Worm (Caenorhabditis elegans) whole organism, L2 larva: Measurements from ENCODE around the gene lon-2.
A peak's percentile ranks its signal among the peaks of the same experiment; 100 is the strongest.

ENCODE experiments used
- C34F6.9 ChIP-seq: fragments of 150-350 bp; optimal IDR thresholded peaks from 2 replicates; lab custom pipeline; 2014; ENCODE audit warnings: missing biosample characterization, missing genetic modification characterization
- F13H6.1 ChIP-seq: sonication (generic microtip); optimal IDR thresholded peaks from 2 replicates; lab custom pipeline; 2016; ENCODE audit warnings: missing genetic modification characterization, missing compliant biosample characterization
- R02D3.7 ChIP-seq: fragments of 150-350 bp; optimal IDR thresholded peaks from 2 replicates; lab custom pipeline; 2014; ENCODE audit warnings: missing biosample characterization, missing genetic modification characterization
- ZK546.5 ChIP-seq: sonication (generic microtip); optimal IDR thresholded peaks from 2 replicates; lab custom pipeline; 2017; ENCODE audit warnings: missing biosample characterization, missing genetic modification characterization
- alr-1 ChIP-seq: fragments of 150-350 bp; optimal IDR thresholded peaks from 2 replicates; lab custom pipeline; 2014; ENCODE audit warnings: missing biosample characterization, missing genetic modification characterization
- aly-2 ChIP-seq: fragments of 150-350 bp; optimal IDR thresholded peaks from 2 replicates; lab custom pipeline; 2014; ENCODE audit warnings: missing biosample characterization, missing genetic modification characterization
- ama-1 ChIP-seq: fragments of 150-350 bp; optimal IDR thresholded peaks from 2 replicates; lab custom pipeline; 2018; ENCODE audit warnings: inconsistent platforms
- blmp-1 ChIP-seq: sonication (generic microtip); optimal IDR thresholded peaks from 2 replicates; lab custom pipeline; 2017; ENCODE audit warnings: missing genetic modification characterization, mild to moderate bottlenecking, missing compliant biosample characterization, antibody characterized with exemption, moderate library complexity; ENCODE audit not compliant: insufficient read depth
- ceh-16 ChIP-seq: fragments of 150-350 bp; optimal IDR thresholded peaks from 2 replicates; lab custom pipeline; 2014; ENCODE audit warnings: missing biosample characterization, missing genetic modification characterization
- ceh-82 ChIP-seq: fragments of 150-350 bp; optimal IDR thresholded peaks from 2 replicates; lab custom pipeline; 2014; ENCODE audit warnings: missing biosample characterization, missing genetic modification characterization
- crh-2 ChIP-seq: sonication (generic microtip); optimal IDR thresholded peaks from 2 replicates; lab custom pipeline; 2017; ENCODE audit warnings: missing biosample characterization, missing genetic modification characterization
- dmd-4 ChIP-seq: sonication (generic microtip); optimal IDR thresholded peaks from 2 replicates; lab custom pipeline; 2017; ENCODE audit warnings: missing biosample characterization, missing genetic modification characterization
- elt-1 ChIP-seq: fragments of 150-350 bp; optimal IDR thresholded peaks from 2 replicates; lab custom pipeline; 2014; ENCODE audit warnings: missing biosample characterization, missing genetic modification characterization
- fos-1 ChIP-seq: fragments of 150-350 bp; optimal IDR thresholded peaks from 2 replicates; lab custom pipeline; 2014; ENCODE audit warnings: missing biosample characterization, missing genetic modification characterization
- lin-11 ChIP-seq: fragments of 150-350 bp; sonication (generic microtip); optimal IDR thresholded peaks from 2 replicates; lab custom pipeline; 2014; ENCODE audit warnings: missing biosample characterization, missing genetic modification characterization, inconsistent platforms, mixed read lengths
- lin-39 ChIP-seq: fragments of 150-350 bp; optimal IDR thresholded peaks from 2 replicates; lab custom pipeline; 2014; ENCODE audit warnings: missing biosample characterization, missing genetic modification reagents, missing genetic modification characterization
- mab-5 ChIP-seq: fragments of 150-350 bp; optimal IDR thresholded peaks from 2 replicates; lab custom pipeline; 2014; ENCODE audit warnings: missing biosample characterization, missing genetic modification characterization
- mdl-1 ChIP-seq, 2 experiments: fragments of 150-350 bp in 1 of 2; sonication (generic microtip) in 1 of 2; optimal IDR thresholded peaks; 2 replicates each; lab custom pipeline; 2017; ENCODE audit warnings: missing biosample characterization in 2 of 2, missing genetic modification characterization in 2 of 2
- nhr-10 ChIP-seq: sonication (generic microtip); optimal IDR thresholded peaks from 2 replicates; lab custom pipeline; 2017; ENCODE audit warnings: missing biosample characterization, missing genetic modification characterization
- nhr-11 ChIP-seq: fragments of 150-350 bp; optimal IDR thresholded peaks from 2 replicates; lab custom pipeline; 2014; ENCODE audit warnings: missing biosample characterization, missing genetic modification characterization
- nhr-12 ChIP-seq: fragments of 150-350 bp; optimal IDR thresholded peaks from 2 replicates; lab custom pipeline; 2014; ENCODE audit warnings: missing biosample characterization, missing genetic modification characterization
- nhr-129 ChIP-seq: fragments of 150-350 bp; optimal IDR thresholded peaks from 2 replicates; lab custom pipeline; 2014; ENCODE audit warnings: missing biosample characterization, missing genetic modification characterization
- nhr-21 ChIP-seq: fragments of 150-350 bp; optimal IDR thresholded peaks from 2 replicates; lab custom pipeline; 2014; ENCODE audit warnings: missing biosample characterization, missing genetic modification characterization
- nhr-23 ChIP-seq: fragments of 150-350 bp; optimal IDR thresholded peaks from 2 replicates; lab custom pipeline; 2014; ENCODE audit warnings: missing biosample characterization, missing genetic modification reagents, missing genetic modification characterization
- nhr-237 ChIP-seq: fragments of 150-350 bp; optimal IDR thresholded peaks from 2 replicates; lab custom pipeline; 2014; ENCODE audit warnings: missing biosample characterization, missing genetic modification characterization
- nhr-25 ChIP-seq: fragments of 150-350 bp; sonication (generic microtip); optimal IDR thresholded peaks from 3 replicates; lab custom pipeline; 2014; ENCODE audit warnings: missing biosample characterization, missing genetic modification characterization
- nhr-6 ChIP-seq: fragments of 150-350 bp; optimal IDR thresholded peaks from 2 replicates; lab custom pipeline; 2014; ENCODE audit warnings: missing biosample characterization, missing genetic modification characterization
- nhr-77 ChIP-seq: fragments of 150-350 bp; optimal IDR thresholded peaks from 2 replicates; lab custom pipeline; 2014; ENCODE audit warnings: missing biosample characterization, missing genetic modification characterization
- skn-1 ChIP-seq: sonication (generic microtip); optimal IDR thresholded peaks from 2 replicates; lab custom pipeline; 2017; ENCODE audit warnings: missing biosample characterization, missing genetic modification characterization
- sma-3 ChIP-seq: sonication (generic microtip); optimal IDR thresholded peaks from 2 replicates; lab custom pipeline; 2016; ENCODE audit warnings: missing genetic modification reagents, missing genetic modification characterization, missing compliant biosample characterization
- sma-9 ChIP-seq, 2 experiments: fragments of 150-350 bp in 1 of 2; sonication (generic microtip) in 1 of 2; optimal IDR thresholded peaks; 2 replicates each; lab custom pipeline; 2014 to 2016; ENCODE audit warnings: missing genetic modification characterization in 2 of 2, mild to moderate bottlenecking in 1 of 2, missing biosample characterization in 1 of 2, missing compliant biosample characterization in 1 of 2, missing genetic modification reagents in 1 of 2, moderate library complexity in 1 of 2
- unc-55 ChIP-seq: fragments of 150-350 bp; sonication (generic microtip); optimal IDR thresholded peaks from 3 replicates; lab custom pipeline; 2014; ENCODE audit warnings: missing biosample characterization, missing genetic modification reagents, missing genetic modification characterization
- zag-1 ChIP-seq: fragments of 150-350 bp; optimal IDR thresholded peaks from 2 replicates; lab custom pipeline; 2014; ENCODE audit warnings: missing biosample characterization, missing genetic modification characterization
- ztf-1 ChIP-seq: fragments of 200-800 bp; sonication (Bioruptor generic); conservative IDR thresholded peaks from 2 replicates; pipeline ENCODE4 v1.3.6; 2022; ENCODE audit warnings: missing genetic modification characterization, missing compliant biosample characterization
- ztf-4 ChIP-seq: fragments of 150-350 bp; optimal IDR thresholded peaks from 2 replicates; lab custom pipeline; 2014; ENCODE audit warnings: missing biosample characterization, missing genetic modification characterization

Gene lon-2

DNA sequence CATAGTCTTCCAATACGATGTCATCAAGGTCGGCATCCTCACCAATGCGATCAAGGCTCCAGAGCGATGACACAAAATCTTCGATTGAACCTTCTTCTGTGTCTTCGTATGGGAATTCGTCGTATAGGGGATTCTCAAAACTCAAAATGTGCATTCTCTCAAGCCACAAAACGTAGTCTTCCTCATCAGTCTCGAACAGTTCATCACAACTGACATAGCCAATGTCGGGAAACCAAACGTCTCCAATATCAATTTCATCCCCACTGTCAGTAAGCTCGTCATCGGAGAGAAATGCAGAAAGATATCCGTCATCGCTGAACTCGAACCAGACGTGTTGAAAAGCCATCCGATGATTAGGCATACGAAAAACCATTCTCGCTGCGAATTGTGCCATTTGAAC is 5.8 kb upstream of the lon-2 start, which contains the start of gene C39E6.2:
Gene C39E6.2, minus strand, starts transcription at position 394 of the 400 bp plus-strand sequence.
- no peak for TF ChIP-seq nhr-23 (tag; lab: Kevin White, UChicago)
- no peak for TF ChIP-seq ZK546.5 (tag; lab: Kevin White, UChicago)

DNA sequence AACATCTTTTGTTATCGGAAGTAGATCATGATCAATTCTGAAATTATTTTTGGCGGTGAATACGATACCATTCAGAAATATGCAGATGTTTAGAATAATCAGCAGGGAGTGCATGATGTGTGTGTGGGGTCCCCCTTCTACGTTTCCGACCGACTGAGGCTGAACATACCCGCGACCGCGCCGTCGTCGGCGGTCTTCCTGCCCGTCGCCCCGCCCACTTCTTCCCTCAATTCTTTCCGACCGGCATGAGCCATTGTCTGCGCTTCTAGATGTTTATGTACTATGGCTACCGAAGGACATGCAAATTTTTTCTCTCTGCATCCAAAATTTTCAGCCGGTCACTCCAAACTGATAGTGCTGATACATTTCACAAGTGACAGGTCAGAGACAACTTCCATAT is 4.8 kb downstream of the lon-2 start:
- TF ChIP-seq C34F6.9 (tag; lab: Kevin White, UChicago): no peak
- no peak for TF ChIP-seq crh-2 (tag; lab: Kevin White, UChicago)
- TF ChIP-seq fos-1 (tag; lab: Kevin White, UChicago): no peak
- TF ChIP-seq unc-55 (GFP tag; lab: Kevin White, UChicago): no peak
- TF ChIP-seq ama-1: no peak
- no peak for TF ChIP-seq blmp-1 (tag; lab: Kevin White, UChicago)
- TF ChIP-seq ztf-4: no peak
- TF ChIP-seq lin-39 (tag; lab: Kevin White, UChicago): no peak
- no peak for TF ChIP-seq alr-1 (tag; lab: Kevin White, UChicago)
- no peak for TF ChIP-seq lin-11 (tag; lab: Kevin White, UChicago)
- TF ChIP-seq nhr-77 (tag; lab: Kevin White, UChicago): no peak
- TF ChIP-seq nhr-12 (tag; lab: Kevin White, UChicago): no peak
- no peak for TF ChIP-seq nhr-25
- TF ChIP-seq nhr-237 (tag; lab: Kevin White, UChicago): no peak
- TF ChIP-seq zag-1 (tag; lab: Kevin White, UChicago): no peak
- no peak for TF ChIP-seq ceh-82 (tag; lab: Kevin White, UChicago)
- TF ChIP-seq nhr-11 (tag; lab: Kevin White, UChicago): no peak

DNA sequence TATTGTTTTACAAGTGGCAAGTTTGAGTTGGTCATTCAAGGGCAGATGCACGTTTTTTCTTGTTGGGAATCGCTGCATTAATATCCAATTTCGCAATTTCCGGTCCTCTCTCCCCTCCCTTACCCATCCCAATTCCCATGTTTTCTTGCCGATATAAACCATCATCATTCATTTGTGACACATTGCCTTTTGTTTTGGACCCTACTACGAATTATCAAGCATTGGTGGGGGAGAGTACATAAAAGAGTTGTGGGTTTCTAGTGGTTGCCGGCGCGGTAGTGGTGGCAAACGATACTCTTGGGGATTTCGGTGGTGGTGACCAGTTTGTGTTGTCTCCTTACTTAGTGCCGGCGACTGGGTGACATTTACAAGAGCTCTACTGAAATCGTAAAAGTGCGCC is 6.6 kb downstream of the lon-2 start:
- peak; percentile 1 for TF ChIP-seq unc-55 (GFP tag; lab: Kevin White, UChicago)
- TF ChIP-seq aly-2 (tag; lab: Kevin White, UChicago): no peak
- TF ChIP-seq C34F6.9 (tag; lab: Kevin White, UChicago): peak; percentile 1
- peak; percentile 63 for TF ChIP-seq mab-5 (tag; lab: Kevin White, UChicago)

DNA sequence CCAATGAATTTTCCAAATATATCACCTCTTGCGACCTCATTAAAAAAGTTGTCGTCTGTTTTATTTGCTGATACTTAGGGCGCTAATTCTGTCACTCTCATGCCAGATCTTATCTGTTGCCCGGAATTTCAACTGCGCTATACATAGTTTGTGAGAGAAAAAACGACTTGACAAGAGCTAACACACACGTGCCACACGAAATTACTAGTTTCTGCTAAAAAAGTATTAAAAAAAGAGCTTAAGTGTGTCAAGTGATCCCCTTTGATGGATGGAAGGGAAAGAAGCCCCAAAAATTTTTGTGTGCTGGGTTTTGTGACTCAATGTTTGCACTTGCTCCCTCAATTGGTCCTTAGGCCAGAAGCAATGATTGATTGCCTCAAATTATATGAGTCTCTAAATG is 8.3 kb downstream of the lon-2 start:
- peak in 1 of 2 experiments; percentile 54 for TF ChIP-seq mdl-1 (tag; optimal IDR thresholded peaks at IDR 0.05; lab: Kevin White, UChicago)
- peak; percentile 47 for TF ChIP-seq mab-5 (tag; lab: Kevin White, UChicago)
- TF ChIP-seq blmp-1 (tag; lab: Kevin White, UChicago): no peak
- no peak for TF ChIP-seq nhr-12 (tag; lab: Kevin White, UChicago)

DNA sequence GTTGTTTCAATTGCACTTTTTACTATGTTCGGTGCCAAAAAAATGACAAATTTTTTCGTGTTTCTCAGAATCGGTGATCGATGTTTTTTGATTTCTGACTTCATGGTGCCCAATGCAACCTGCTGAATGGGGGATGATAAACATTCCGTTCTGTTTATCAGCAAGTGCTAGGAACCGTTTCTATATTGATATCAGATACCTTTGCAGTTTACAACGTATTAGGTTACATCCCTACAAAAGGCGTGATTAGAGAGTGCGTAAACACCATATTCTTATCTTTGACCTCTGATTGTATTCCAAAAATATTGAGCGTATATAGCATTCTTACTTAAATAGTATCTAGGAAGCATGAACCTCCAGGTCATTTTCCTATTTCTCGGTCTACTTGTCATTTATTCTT is 16.1 kb downstream of the lon-2 start, which contains the start of gene aman-1:
Gene aman-1, plus strand, starts transcription at position 344 of the 400 bp plus-strand sequence.
- TF ChIP-seq dmd-4: no peak
- no peak for TF ChIP-seq nhr-6 (tag; lab: Kevin White, UChicago)
- TF ChIP-seq ama-1: no peak
- no peak for TF ChIP-seq nhr-129 (tag; lab: Kevin White, UChicago)
- TF ChIP-seq ceh-16: no peak
- no peak for TF ChIP-seq mdl-1 (tag; optimal IDR thresholded peaks at IDR 0.05; lab: Kevin White, UChicago)
- TF ChIP-seq sma-3 (GFP tag; lab: Kevin White, UChicago): no peak
- TF ChIP-seq sma-9 (GFP tag; optimal IDR thresholded peaks at IDR 0.05; lab: Kevin White, UChicago): no peak
- no peak for TF ChIP-seq sma-9 (tag; optimal IDR thresholded peaks at IDR 0.05; lab: Kevin White, UChicago)
- no peak for TF ChIP-seq alr-1 (tag; lab: Kevin White, UChicago)
- no peak for TF ChIP-seq nhr-10
- TF ChIP-seq nhr-21 (tag; lab: Kevin White, UChicago): no peak
- no peak for TF ChIP-seq R02D3.7 (tag; lab: Kevin White, UChicago)
- TF ChIP-seq skn-1 (tag; lab: Kevin White, UChicago): no peak
- no peak for TF ChIP-seq zag-1 (tag; lab: Kevin White, UChicago)
- TF ChIP-seq F13H6.1 (tag; lab: Kevin White, UChicago): no peak
- no peak for TF ChIP-seq ztf-1
- no peak for TF ChIP-seq elt-1
- no peak for TF ChIP-seq lin-39 (tag; lab: Kevin White, UChicago)
- TF ChIP-seq nhr-25: no peak
